Fruit fly (Drosophila melanogaster): ENCODE measurements around the gene AdamTS-A.
A peak's percentile ranks its signal among the peaks of the same experiment; 100 is the strongest.

The AdamTS-A gene

dm6 chr3R:15427818-15428199 is 48.2 kb downstream of the AdamTS-A start (continued):
- TF ChIP-seq CG5953 (GFP tag; IDR thresholded peaks at IDR 0.05) (no peak), repo (GFP tag; optimal IDR thresholded peaks at IDR 0.05) (no peak), CG6791 (GFP tag; IDR thresholded peaks at IDR 0.05; ENCODE audit: partially characterized antibody) (no peak), CG7372 (GFP tag; IDR thresholded peaks at IDR 0.05) (no peak), PHDP (tag; optimal IDR thresholded peaks at IDR 0.05) (peak; percentile 59), CG7987 (GFP tag; optimal IDR thresholded peaks at IDR 0.05) (no peak), CG9609 (GFP tag; optimal IDR thresholded peaks at IDR 0.05) (peak; percentile 12), nerfin-1 (tag; optimal IDR thresholded peaks at IDR 0.05) (peak; percentile 57), CG15269 (tag; optimal IDR thresholded peaks at IDR 0.05) (peak; percentile 23), crp (GFP tag; optimal IDR thresholded peaks at IDR 0.05) (no peak), CG16779 (GFP tag; IDR thresholded peaks at IDR 0.05) (no peak), CG8281 (tag; optimal IDR thresholded peaks at IDR 0.05) (no peak), ranshi (GFP tag; IDR thresholded peaks at IDR 0.05) (peak; percentile 30; the same call in 1 of the 2 replicates), ATbp (GFP tag; optimal IDR thresholded peaks at IDR 0.05) (peak; percentile 44), cad (GFP tag; optimal IDR thresholded peaks at IDR 0.05) (no peak), Atf3 (GFP tag; optimal IDR thresholded peaks at IDR 0.05) (peak; percentile 14), Xrp1 (GFP tag; IDR thresholded peaks at IDR 0.05) (peak; percentile 80), HHEX (GFP tag; optimal IDR thresholded peaks at IDR 0.05) (no peak), ara (GFP tag; IDR thresholded peaks at IDR 0.05) (peak; percentile 37; the same call in 1 of the 2 replicates), sisA (GFP tag; IDR thresholded peaks at IDR 0.05) (peak; percentile 15; the same call in 1 of the 2 replicates), B-H1 (GFP tag; IDR thresholded peaks at IDR 0.05) (0 out of 3 replicates have a peak, but pooled peaks have one; percentile 20), CG8924 (tag; optimal IDR thresholded peaks at IDR 0.05) (peak; percentile 38), inv (GFP tag; IDR thresholded peaks at IDR 0.05; ENCODE audit: partially characterized antibody) (no peak), row (GFP tag; IDR thresholded peaks at IDR 0.05) (peak; percentile 71), CG8944 (GFP tag; optimal IDR thresholded peaks at IDR 0.05) (no peak), CG8359 (GFP tag; optimal IDR thresholded peaks at IDR 0.05; ENCODE audit: borderline replicate concordance) (peak; percentile 36), pb (GFP tag; optimal IDR thresholded peaks at IDR 0.05) (no peak), Dref (GFP tag; IDR thresholded peaks at IDR 0.05) (no peak), z (GFP tag; IDR thresholded peaks at IDR 0.05) (no peak), CG7556 (GFP tag; optimal IDR thresholded peaks at IDR 0.05) (peak; percentile 58), CG7786 (GFP tag; optimal IDR thresholded peaks at IDR 0.05) (no peak), Sry-β (GFP tag; optimal IDR thresholded peaks at IDR 0.05) (no peak), D19A (tag; optimal IDR thresholded peaks at IDR 0.05) (peak; percentile 56), tup (GFP tag; optimal IDR thresholded peaks at IDR 0.05) (no peak), CG13123 (GFP tag; optimal IDR thresholded peaks at IDR 0.05) (peak; percentile 15), ken (GFP tag; IDR thresholded peaks at IDR 0.05) (0 out of 3 replicates have a peak, but pooled peaks have one; percentile 42), fd3F (GFP tag; optimal IDR thresholded peaks at IDR 0.05) (no peak), CG10462 (GFP tag; optimal IDR thresholded peaks at IDR 0.05) (peak; percentile 15), CG8478 (optimal IDR thresholded peaks at IDR 0.05) (no peak), sob (GFP tag; IDR thresholded peaks at IDR 0.05) (no peak), jing (GFP tag; optimal IDR thresholded peaks at IDR 0.05) (peak; percentile 24), tio (GFP tag; optimal IDR thresholded peaks at IDR 0.05) (peak; percentile 42), Mad (GFP tag; optimal IDR thresholded peaks at IDR 0.05) (no peak), CG10543 (GFP tag; optimal IDR thresholded peaks at IDR 0.05) (no peak), Ada2b (GFP tag; IDR thresholded peaks at IDR 0.05) (no peak; the same call in 1 of the 2 replicates), CG11093 (GFP tag; IDR thresholded peaks at IDR 0.05) (no peak)

All from whole organism, embryonic.